Fruit fly (Drosophila melanogaster): ENCODE measurements around the gene kst.

Gene kst

DNA sequence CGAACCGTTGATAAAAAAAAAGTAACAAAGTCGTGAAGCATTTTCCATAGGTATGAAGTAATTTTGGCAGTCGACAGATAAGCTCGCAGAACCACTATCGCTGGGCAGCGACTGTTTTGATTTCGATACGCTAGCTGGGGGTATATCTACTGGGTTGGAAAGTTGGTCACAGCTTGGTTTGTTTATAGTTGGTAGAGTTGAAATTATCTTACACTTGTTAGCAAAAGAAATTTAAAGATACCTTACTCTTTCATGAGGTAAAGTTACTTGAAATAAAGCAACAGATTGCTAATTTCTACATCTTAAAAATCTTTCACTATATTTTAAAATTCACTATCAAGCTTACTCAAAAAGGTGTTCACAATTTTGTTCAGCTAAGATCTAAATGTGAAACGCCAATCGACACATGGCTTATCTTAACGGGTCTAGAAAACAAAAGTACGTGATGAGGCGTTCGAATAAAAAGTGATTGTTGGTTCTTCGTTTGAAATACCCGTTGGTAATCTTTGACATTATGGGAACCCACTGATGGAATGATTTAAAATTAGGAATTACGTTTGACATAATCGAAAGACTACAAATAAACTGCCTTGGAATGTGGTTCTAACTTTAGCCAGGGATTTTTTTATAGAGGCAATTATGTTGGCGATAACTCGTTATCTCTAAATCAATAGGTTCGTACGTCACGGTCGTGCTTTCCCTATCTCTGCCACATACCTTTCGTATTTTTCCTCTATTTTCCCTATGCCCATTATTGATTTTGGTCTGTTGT, 14.1 kb downstream of the kst start (continued):
- TF ChIP-seq CG31441 (GFP tag; IDR thresholded peaks at IDR 0.05) (no peak), D19A (tag; optimal IDR thresholded peaks at IDR 0.05) (peak; percentile 71), btn (GFP tag; optimal IDR thresholded peaks at IDR 0.05) (no peak), CG12769 (tag; optimal IDR thresholded peaks at IDR 0.05) (peak; percentile 10), Dip3 (GFP tag; optimal IDR thresholded peaks at IDR 0.05) (no peak), CG1603 (tag; optimal IDR thresholded peaks at IDR 0.05) (no peak), slou (GFP tag; optimal IDR thresholded peaks at IDR 0.05) (no peak), yki (optimal IDR thresholded peaks at IDR 0.05) (no peak), dysf (GFP tag; IDR thresholded peaks at IDR 0.05) (peak; percentile 34; the same call in 2 of the 3 replicates), BtbVII (GFP tag; optimal IDR thresholded peaks at IDR 0.05) (no peak), CG10565 (GFP tag; optimal IDR thresholded peaks at IDR 0.05) (no peak), dpn (GFP tag; optimal IDR thresholded peaks at IDR 0.05) (no peak), CG12155 (GFP tag; optimal IDR thresholded peaks at IDR 0.05) (no peak), CG1792 (GFP tag; optimal IDR thresholded peaks at IDR 0.05) (no peak), CG18599 (GFP tag; optimal IDR thresholded peaks at IDR 0.05) (peak; percentile 43), Hey (tag; optimal IDR thresholded peaks at IDR 0.05) (no peak), ac (GFP tag; optimal IDR thresholded peaks at IDR 0.05) (no peak), Med (GFP tag) (peak; percentile 82), CG31224 (GFP tag; IDR thresholded peaks at IDR 0.05) (no peak), ap (GFP tag; IDR thresholded peaks at IDR 0.05) (no peak), eve (GFP tag; optimal IDR thresholded peaks at IDR 0.05) (no peak), H2.0 (GFP tag; IDR thresholded peaks at IDR 0.05) (no peak), Side (GFP tag; optimal IDR thresholded peaks at IDR 0.05) (no peak), emc (GFP tag; optimal IDR thresholded peaks at IDR 0.05) (no peak), CG32767 (GFP tag; IDR thresholded peaks at IDR 0.05) (no peak), NK7.1 (GFP tag; optimal IDR thresholded peaks at IDR 0.05) (no peak), Dbx (GFP tag; IDR thresholded peaks at IDR 0.05) (0 out of 3 replicates have a peak, but pooled peaks have one; percentile 28), CG30403 (GFP tag; optimal IDR thresholded peaks at IDR 0.05) (peak; percentile 15), ara (GFP tag; IDR thresholded peaks at IDR 0.05) (no peak), CG13424 (tag; optimal IDR thresholded peaks at IDR 0.05) (peak; percentile 24), CG13624 (GFP tag; optimal IDR thresholded peaks at IDR 0.05) (no peak), Pdp1 (GFP tag; optimal IDR thresholded peaks at IDR 0.05) (peak in 1 of 2 experiments; percentile 43), gt (GFP tag; IDR thresholded peaks at IDR 0.05) (no peak), CG13296 (GFP tag; optimal IDR thresholded peaks at IDR 0.05) (no peak), dati (GFP tag; IDR thresholded peaks at IDR 0.05) (no peak), dmrt99B (tag; optimal IDR thresholded peaks at IDR 0.05) (no peak), Fer3 (tag; optimal IDR thresholded peaks at IDR 0.05) (no peak), chinmo (GFP tag; IDR thresholded peaks at IDR 0.05; ENCODE audit: partially characterized antibody) (no peak), CG6683 (GFP tag; optimal IDR thresholded peaks at IDR 0.05) (no peak), al (GFP tag; IDR thresholded peaks at IDR 0.05) (no peak), onecut (GFP tag; IDR thresholded peaks at IDR 0.05) (peak; percentile 27; the same call in 1 of the 2 replicates), CG14014 (GFP tag; IDR thresholded peaks at IDR 0.05) (0 out of 2 replicates have a peak, but pooled peaks have one; percentile 14), HmgD (GFP tag; optimal IDR thresholded peaks at IDR 0.05) (no peak), CG11695 (GFP tag; IDR thresholded peaks at IDR 0.05) (no peak), jigr1 (GFP tag; IDR thresholded peaks at IDR 0.05) (no peak), tx (GFP tag; optimal IDR thresholded peaks at IDR 0.05) (no peak), CG17568 (GFP tag; optimal IDR thresholded peaks at IDR 0.05) (no peak), CG16779 (GFP tag; IDR thresholded peaks at IDR 0.05) (no peak), lilli (GFP tag; optimal IDR thresholded peaks at IDR 0.05) (peak; percentile 11), Eip74EF (GFP tag; optimal IDR thresholded peaks at IDR 0.05) (no peak)
